Fruit fly (Drosophila melanogaster): Measurements from ENCODE around the gene Vha100-1.

Vha100-1 gene

dm6 chr3R:29124128-29124527, 6.9 kb upstream of the Vha100-1 start (continued):
- no peak for TF ChIP-seq CG10431 (GFP tag; optimal IDR thresholded peaks at IDR 0.05)
- no peak for TF ChIP-seq Max (GFP tag; optimal IDR thresholded peaks at IDR 0.05)
- peak; percentile 72 for TF ChIP-seq wdn (GFP tag; IDR thresholded peaks at IDR 0.05)
- peak; percentile 49 for TF ChIP-seq CG2875 (GFP tag; optimal IDR thresholded peaks at IDR 0.05)
- peak; percentile 71; the same call in 1 of the 2 replicates for TF ChIP-seq ranshi (GFP tag; IDR thresholded peaks at IDR 0.05)
- TF ChIP-seq Dbx (GFP tag; IDR thresholded peaks at IDR 0.05): peak; percentile 68; the same call in 2 of the 3 replicates
- peak; percentile 14 for TF ChIP-seq CG13624 (GFP tag; optimal IDR thresholded peaks at IDR 0.05)
- peak; percentile 76; the same call in 2 of the 3 replicates for TF ChIP-seq Optix (GFP tag; IDR thresholded peaks at IDR 0.05)
- TF ChIP-seq tup (GFP tag; optimal IDR thresholded peaks at IDR 0.05): no peak
- no peak for TF ChIP-seq knrl (GFP tag; IDR thresholded peaks at IDR 0.05; ENCODE audit: partially characterized antibody)
- peak; percentile 32 for TF ChIP-seq shn (GFP tag; optimal IDR thresholded peaks at IDR 0.05)
- TF ChIP-seq Hey (tag; optimal IDR thresholded peaks at IDR 0.05): no peak
- TF ChIP-seq CG11695 (GFP tag; IDR thresholded peaks at IDR 0.05): peak; percentile 77
- TF ChIP-seq CG17361 (GFP tag; IDR thresholded peaks at IDR 0.05): peak; percentile 71
- peak; percentile 51; the same call in 1 of the 2 replicates for TF ChIP-seq CG14014 (GFP tag; IDR thresholded peaks at IDR 0.05)
- TF ChIP-seq trem (tag; optimal IDR thresholded peaks at IDR 0.05): peak; percentile 19
- peak; percentile 72 for TF ChIP-seq CG2678 (tag; optimal IDR thresholded peaks at IDR 0.05)
- TF ChIP-seq ftz-f1 (GFP tag; optimal IDR thresholded peaks at IDR 0.05): peak; percentile 75
- no peak for TF ChIP-seq Hmx (GFP tag; optimal IDR thresholded peaks at IDR 0.05)
- TF ChIP-seq pzg (GFP tag; optimal IDR thresholded peaks at IDR 0.05): no peak
- peak; percentile 38 for TF ChIP-seq Meics (GFP tag; optimal IDR thresholded peaks at IDR 0.05)
- no peak for TF ChIP-seq prd (optimal IDR thresholded peaks at IDR 0.05)
- TF ChIP-seq prd (GFP tag; IDR thresholded peaks at IDR 0.05): peak; percentile 90
- TF ChIP-seq so (GFP tag; IDR thresholded peaks at IDR 0.05): peak; percentile 44; the same call in 1 of the 3 replicates
- peak; percentile 5 for TF ChIP-seq CG8281 (tag; optimal IDR thresholded peaks at IDR 0.05)

dm6 chr3R:29138407-29138806, 7.4 kb downstream of the Vha100-1 start, which contains the start of the genes Alg13 and superdeath:
Alg13 (minus strand) TSS chr3R:29138573.
superdeath (plus strand) TSS chr3R:29138662.
- TF ChIP-seq CG6683 (GFP tag; optimal IDR thresholded peaks at IDR 0.05) (no peak), so (GFP tag; IDR thresholded peaks at IDR 0.05) (no peak), gsb (GFP tag; IDR thresholded peaks at IDR 0.05) (no peak), amos (GFP tag; IDR thresholded peaks at IDR 0.05; ENCODE audit: partially characterized antibody) (no peak), bsh (GFP tag; optimal IDR thresholded peaks at IDR 0.05) (peak in 1 of 2 experiments; percentile 14), NC2β (GFP tag; optimal IDR thresholded peaks at IDR 0.05) (no peak), CG6791 (GFP tag; IDR thresholded peaks at IDR 0.05; ENCODE audit: partially characterized antibody) (no peak), cad (GFP tag; optimal IDR thresholded peaks at IDR 0.05) (no peak), MESR4 (GFP tag; optimal IDR thresholded peaks at IDR 0.05) (peak; percentile 24), tna (GFP tag; IDR thresholded peaks at IDR 0.05; ENCODE audit: partially characterized antibody) (no peak), tx (GFP tag; optimal IDR thresholded peaks at IDR 0.05) (no peak), CG4617 (GFP tag; optimal IDR thresholded peaks at IDR 0.05; ENCODE audit: borderline replicate concordance) (no peak), pzg (GFP tag; optimal IDR thresholded peaks at IDR 0.05) (peak; percentile 62), chn (GFP tag; optimal IDR thresholded peaks at IDR 0.05) (no peak), Dip2 (GFP tag; IDR thresholded peaks at IDR 0.05) (no peak), CG3407 (GFP tag; optimal IDR thresholded peaks at IDR 0.05) (no peak), CG2199 (GFP tag; IDR thresholded peaks at IDR 0.05) (0 out of 3 replicates have a peak, but pooled peaks have one; percentile 8), CG13296 (GFP tag; optimal IDR thresholded peaks at IDR 0.05) (peak; percentile 23), Spps (tag; optimal IDR thresholded peaks at IDR 0.05) (no peak), CG7556 (GFP tag; optimal IDR thresholded peaks at IDR 0.05) (no peak), Dp (GFP tag; optimal IDR thresholded peaks at IDR 0.05) (peak; percentile 10), bbx (GFP tag; IDR thresholded peaks at IDR 0.05; ENCODE audit: partially characterized antibody) (no peak), sr (GFP tag; IDR thresholded peaks at IDR 0.05) (no peak), HLH54F (GFP tag; optimal IDR thresholded peaks at IDR 0.05) (no peak), danr (GFP tag; IDR thresholded peaks at IDR 0.05) (no peak), nerfin-1 (tag; optimal IDR thresholded peaks at IDR 0.05) (peak; percentile 12), sc (optimal IDR thresholded peaks at IDR 0.05) (no peak), sc (GFP tag; optimal IDR thresholded peaks at IDR 0.05) (no peak), CG17385 (GFP tag; optimal IDR thresholded peaks at IDR 0.05) (peak; percentile 95)
